Fruit fly (Drosophila melanogaster): ENCODE measurements around the gene Spag1.

- TF ChIP-seq Ets98B (GFP tag; IDR thresholded peaks at IDR 0.05) (no peak), rn (GFP tag; IDR thresholded peaks at IDR 0.05) (no peak), Snoo (tag; optimal IDR thresholded peaks at IDR 0.05) (no peak), gl (tag; optimal IDR thresholded peaks at IDR 0.05) (no peak), D1 (tag; optimal IDR thresholded peaks at IDR 0.05) (no peak), Pif1B (GFP tag; optimal IDR thresholded peaks at IDR 0.05) (no peak), CG17806 (tag; optimal IDR thresholded peaks at IDR 0.05) (no peak), CG8301 (tag; optimal IDR thresholded peaks at IDR 0.05) (peak; percentile 8)
Measured at dm6 chr3R:26964452-26965133, 17.0 kb downstream of the Spag1 start, which contains the start of gene Tsp97E.

All from whole organism, pupa.